Worm (Caenorhabditis elegans): ENCODE results near the gene sec-15.

- TF ChIP-seq nfya-1 (tag; optimal IDR thresholded peaks at IDR 0.05) (peak; percentile 40), ama-1 (optimal IDR thresholded peaks at IDR 0.05) (no peak), C08G9.2 (tag; optimal IDR thresholded peaks at IDR 0.05) (no peak), hlh-30 (tag; optimal IDR thresholded peaks at IDR 0.05; ENCODE audit: insufficient read depth) (no peak)
These were observed 46.5 kb downstream of the sec-15 start, which contains the start of gene unc-27 for ce11 chrX:8789014-8789506.

Data from whole organism, late embryonic.